Worm (Caenorhabditis elegans) whole organism, midembryonic: ENCODE measurements around the gene F15B9.8.

Source experiments
- T22C8.4 ChIP-seq: fragments of 200-800 bp; sonication (Bioruptor generic); IDR thresholded peaks from 2 replicates; pipeline ENCODE4 v1.3.6; 2022; ENCODE audit warnings: missing genetic modification characterization, missing compliant biosample characterization
- cog-1 ChIP-seq: sonication (generic microtip); optimal IDR thresholded peaks from 2 replicates; lab custom pipeline; 2016; ENCODE audit warnings: missing genetic modification characterization, missing compliant biosample characterization
- flt-1 ChIP-seq: fragments of 200-800 bp; sonication (Bioruptor generic); IDR thresholded peaks from 2 replicates; pipeline ENCODE4 v1.3.6; 2022; ENCODE audit warnings: missing genetic modification characterization, missing compliant biosample characterization
- klf-2 ChIP-seq: fragments of 200-800 bp; sonication (Bioruptor generic); conservative IDR thresholded peaks from 2 replicates; pipeline ENCODE4 v1.3.6; 2022; ENCODE audit warnings: missing genetic modification reagents, missing genetic modification characterization, missing compliant biosample characterization
- med-1 ChIP-seq: sonication (generic microtip); optimal IDR thresholded peaks from 2 replicates; lab custom pipeline; 2017; ENCODE audit warnings: missing genetic modification characterization, mild to moderate bottlenecking, missing compliant biosample characterization, antibody characterized with exemption, missing genetic modification reagents; ENCODE audit not compliant: insufficient read depth
- ref-1 ChIP-seq: fragments of 200-800 bp; sonication (Bioruptor generic); conservative IDR thresholded peaks from 2 replicates; pipeline ENCODE4 v1.3.6; 2022; ENCODE audit warnings: missing genetic modification reagents, missing genetic modification characterization, missing compliant biosample characterization
- tab-1 ChIP-seq: fragments of 200-800 bp; sonication (Bioruptor generic); IDR thresholded peaks from 2 replicates; pipeline ENCODE4 v1.3.6; 2022; ENCODE audit warnings: missing genetic modification characterization, missing compliant biosample characterization
- ztf-23 ChIP-seq: fragments of 200-800 bp; sonication (Bioruptor generic); IDR thresholded peaks from 2 replicates; pipeline ENCODE4 v1.3.6; 2022; ENCODE audit warnings: missing genetic modification reagents, missing genetic modification characterization, missing compliant biosample characterization
- ztf-29 ChIP-seq: fragments of 200-800 bp; sonication (Bioruptor generic); IDR thresholded peaks from 2 replicates; pipeline ENCODE4 v1.3.6; 2022; ENCODE audit warnings: missing genetic modification reagents, missing genetic modification characterization, missing compliant biosample characterization

F15B9.8 gene

ce11 chrV:13006754-13007153, 18.4 kb downstream of the F15B9.8 start:
- TF ChIP-seq ref-1 (GFP tag; lab: Robert Waterston, UW) (no peak), tab-1 (GFP tag; lab: Robert Waterston, UW) (no peak), T22C8.4 (GFP tag; lab: Robert Waterston, UW) (no peak), ztf-29 (GFP tag; lab: Robert Waterston, UW) (no peak), klf-2 (no peak), med-1 (no peak), flt-1 (GFP tag; lab: Robert Waterston, UW) (no peak), cog-1 (no peak), ztf-23 (no peak)

ce11 chrV:13008825-13009224, 20.5 kb downstream of the F15B9.8 start, which contains the start of gene F15B9.10:
F15B9.10 (minus strand) TSS chrV:13008925.
- TF ChIP-seq klf-2 = no peak

DNA sequence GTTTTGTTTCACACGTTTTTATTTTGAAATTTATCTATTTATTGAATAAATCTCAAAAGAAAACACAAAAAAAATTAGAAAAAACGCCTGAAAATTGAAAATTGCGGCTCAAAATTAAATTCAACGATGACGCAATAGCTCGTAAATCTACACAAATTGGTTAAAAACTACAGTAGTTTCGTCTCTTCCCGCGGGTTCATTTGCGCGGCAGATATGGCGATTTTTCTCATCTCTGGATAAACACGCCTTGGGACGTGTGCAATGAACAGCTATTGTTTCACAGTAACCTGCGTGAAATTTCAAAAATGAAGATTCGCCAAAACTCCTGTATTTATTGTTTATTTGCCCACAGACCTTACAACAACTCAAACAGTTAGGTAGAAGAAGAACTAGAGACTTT, 20.9 kb downstream of the F15B9.8 start:
- TF ChIP-seq klf-2 (no peak), flt-1 (GFP tag; lab: Robert Waterston, UW) (no peak), cog-1 (no peak), T22C8.4 (GFP tag; lab: Robert Waterston, UW) (no peak), ztf-29 (GFP tag; lab: Robert Waterston, UW) (no peak), med-1 (no peak), ref-1 (GFP tag; lab: Robert Waterston, UW) (no peak), tab-1 (GFP tag; lab: Robert Waterston, UW) (no peak), ztf-23 (no peak)

DNA sequence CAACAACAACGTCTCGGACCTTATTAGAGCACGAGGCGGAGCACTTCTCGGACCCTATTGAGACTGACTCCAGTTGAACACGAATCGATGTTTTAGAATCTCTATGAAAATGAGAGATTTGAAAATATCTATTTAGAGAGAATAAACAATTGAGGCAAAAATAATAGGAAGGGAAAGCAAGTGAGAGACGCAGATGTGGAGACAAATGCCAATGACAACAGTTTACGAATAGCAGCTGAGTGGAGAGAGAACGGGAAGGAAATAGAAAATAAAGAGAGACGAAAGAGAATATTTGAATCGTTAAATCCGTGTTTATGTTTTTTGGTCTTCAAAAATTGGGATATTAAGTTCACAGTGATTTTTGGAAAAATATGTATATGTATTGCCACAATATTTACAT, 21.5 kb downstream of the F15B9.8 start:
- TF ChIP-seq T22C8.4 (GFP tag; lab: Robert Waterston, UW) = no peak
- TF ChIP-seq tab-1 (GFP tag; lab: Robert Waterston, UW) = no peak
- TF ChIP-seq flt-1 (GFP tag; lab: Robert Waterston, UW) = no peak
- no peak for TF ChIP-seq ztf-29 (GFP tag; lab: Robert Waterston, UW)
- no peak for TF ChIP-seq med-1
- no peak for TF ChIP-seq klf-2
- TF ChIP-seq cog-1 = peak; percentile 16

- TF ChIP-seq med-1 = no peak
- TF ChIP-seq ztf-23 = no peak
- TF ChIP-seq ztf-29 (GFP tag; lab: Robert Waterston, UW) = no peak
- TF ChIP-seq klf-2 = no peak
- TF ChIP-seq T22C8.4 (GFP tag; lab: Robert Waterston, UW) = no peak
- no peak for TF ChIP-seq tab-1 (GFP tag; lab: Robert Waterston, UW)
- TF ChIP-seq cog-1 = no peak
- TF ChIP-seq ref-1 (GFP tag; lab: Robert Waterston, UW) = no peak
- no peak for TF ChIP-seq flt-1 (GFP tag; lab: Robert Waterston, UW)
Measured at ce11 chrV:13011904-13012303, 23.5 kb downstream of the F15B9.8 start.

ce11 chrV:13013158-13013557, 24.8 kb downstream of the F15B9.8 start, which contains the start of gene try-10:
try-10 (minus strand) TSS chrV:13013258.
- TF ChIP-seq tab-1 (GFP tag; lab: Robert Waterston, UW) (no peak), T22C8.4 (GFP tag; lab: Robert Waterston, UW) (no peak), ref-1 (GFP tag; lab: Robert Waterston, UW) (no peak), ztf-23 (no peak), ztf-29 (GFP tag; lab: Robert Waterston, UW) (no peak), cog-1 (no peak), klf-2 (no peak), med-1 (no peak), flt-1 (GFP tag; lab: Robert Waterston, UW) (no peak)

DNA sequence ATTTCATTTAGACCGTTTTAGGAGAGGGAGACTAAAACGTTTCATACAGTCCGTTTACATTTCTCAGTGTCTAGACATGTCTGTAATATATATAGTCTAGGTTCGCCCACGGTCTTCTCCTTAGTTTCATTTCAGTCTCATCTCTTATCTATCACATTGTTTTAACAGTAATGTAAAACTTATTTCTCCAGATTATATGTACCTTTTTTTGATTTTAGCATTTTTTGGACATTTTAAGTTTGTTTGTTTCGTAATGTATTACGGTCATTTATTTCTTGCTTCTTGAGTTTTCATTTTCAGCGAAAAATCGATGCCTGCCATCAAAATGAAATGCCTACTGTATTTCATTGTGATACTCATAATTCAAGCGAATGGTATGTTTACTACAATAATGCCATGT, 25.5 kb downstream of the F15B9.8 start, which contains the start of gene F15B9.6:
F15B9.6 (plus strand) TSS at position 301 of the 400 bp plus-strand sequence.
- TF ChIP-seq ztf-23 = no peak
- TF ChIP-seq cog-1 = no peak
- no peak for TF ChIP-seq flt-1 (GFP tag; lab: Robert Waterston, UW)
- TF ChIP-seq ztf-29 (GFP tag; lab: Robert Waterston, UW) = no peak
- no peak for TF ChIP-seq med-1
- TF ChIP-seq klf-2 = no peak
- TF ChIP-seq ref-1 (GFP tag; lab: Robert Waterston, UW) = no peak
- TF ChIP-seq tab-1 (GFP tag; lab: Robert Waterston, UW) = no peak
- TF ChIP-seq T22C8.4 (GFP tag; lab: Robert Waterston, UW) = no peak

DNA sequence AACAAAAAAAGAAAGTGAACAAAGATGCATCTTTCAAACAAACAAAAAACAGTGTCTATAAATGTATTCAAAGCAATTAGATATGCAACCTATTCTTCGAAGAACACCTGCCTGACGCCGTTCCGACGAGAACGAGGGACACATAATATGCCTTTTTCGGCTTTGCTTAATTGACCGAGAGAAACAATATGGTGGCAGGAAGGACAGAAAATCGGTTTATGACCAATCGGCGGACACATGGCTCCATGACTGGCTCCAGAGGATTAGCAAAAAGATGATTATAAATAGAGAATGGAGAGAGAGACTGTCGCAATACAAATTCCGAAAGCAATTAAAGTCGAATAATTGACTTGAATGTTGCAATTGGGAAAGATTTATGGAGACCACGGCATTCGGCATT, 29.9 kb downstream of the F15B9.8 start:
- TF ChIP-seq ref-1 (GFP tag; lab: Robert Waterston, UW) (no peak), cog-1 (no peak)

DNA sequence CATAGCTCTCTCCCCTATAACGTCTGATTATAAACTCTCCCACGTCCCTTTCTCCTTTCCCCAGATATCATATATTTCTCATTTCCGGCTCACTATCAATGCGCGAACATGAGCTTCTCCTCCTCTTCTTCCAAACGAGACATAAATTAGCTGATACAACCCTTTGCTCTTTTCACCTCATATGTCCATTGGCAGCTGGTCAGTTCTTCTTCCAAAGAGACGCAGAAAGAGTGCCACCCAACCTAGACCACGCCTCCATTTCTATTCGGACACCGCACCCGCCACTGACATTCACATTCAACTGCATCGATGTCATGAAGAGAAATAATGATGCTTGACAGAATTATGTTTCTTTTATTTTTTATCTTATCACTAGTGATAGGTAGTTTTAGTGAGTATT, 30.4 kb downstream of the F15B9.8 start, which contains the start of gene fmi-1:
fmi-1 (plus strand) TSS at position 301 of the 400 bp plus-strand sequence.
- TF ChIP-seq tab-1 (GFP tag; lab: Robert Waterston, UW) (no peak), klf-2 (no peak), flt-1 (GFP tag; lab: Robert Waterston, UW) (no peak), ref-1 (GFP tag; lab: Robert Waterston, UW) (no peak), ztf-23 (no peak), T22C8.4 (GFP tag; lab: Robert Waterston, UW) (no peak), cog-1 (no peak), med-1 (no peak), ztf-29 (GFP tag; lab: Robert Waterston, UW) (no peak; the same call in 1 of the 2 replicates)

DNA sequence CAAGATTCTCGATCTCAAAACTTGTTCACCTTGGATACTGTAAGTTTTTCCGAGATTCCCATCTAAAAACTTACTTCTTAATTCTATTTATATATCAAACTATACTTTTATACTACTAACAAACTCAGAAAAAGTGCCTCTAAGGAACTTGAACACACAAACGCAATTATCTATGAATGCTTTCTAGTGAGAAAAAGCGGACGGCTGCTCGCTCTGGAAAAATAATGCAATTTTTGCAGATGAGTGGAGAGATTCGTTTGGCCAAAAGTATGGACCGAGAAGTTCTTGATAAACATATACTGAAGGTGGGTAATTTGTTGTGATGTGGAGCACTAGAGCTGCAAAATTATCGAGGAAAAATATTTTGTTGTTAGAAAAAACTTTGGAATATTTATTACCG, 31.7 kb downstream of the F15B9.8 start:
- TF ChIP-seq flt-1 (GFP tag; lab: Robert Waterston, UW) (no peak), T22C8.4 (GFP tag; lab: Robert Waterston, UW) (no peak), cog-1 (no peak), tab-1 (GFP tag; lab: Robert Waterston, UW) (no peak), ztf-23 (no peak)

ce11 chrV:13020638-13021037, 32.3 kb downstream of the F15B9.8 start:
- TF ChIP-seq med-1 (no peak), cog-1 (no peak), klf-2 (no peak), T22C8.4 (GFP tag; lab: Robert Waterston, UW) (no peak), ztf-29 (GFP tag; lab: Robert Waterston, UW) (no peak), ztf-23 (no peak), tab-1 (GFP tag; lab: Robert Waterston, UW) (no peak), flt-1 (GFP tag; lab: Robert Waterston, UW) (no peak), ref-1 (GFP tag; lab: Robert Waterston, UW) (no peak)
